Worm (Caenorhabditis elegans) whole organism, mixed stage, embryonic: Measurements from ENCODE around the gene srab-23.

Source experiments
- M03D4.4 ChIP-seq: sonication (generic microtip); optimal IDR thresholded peaks from 2 replicates; lab custom pipeline; 2017; ENCODE audit warnings: mild to moderate bottlenecking, missing genetic modification characterization, missing compliant biosample characterization
- bed-3 ChIP-seq: fragments of 200-800 bp; sonication (Bioruptor generic); optimal IDR thresholded peaks from 3 replicates; lab custom pipeline; 2018; ENCODE audit warnings: mild to moderate bottlenecking, missing genetic modification characterization, moderate library complexity, missing compliant biosample characterization
- blmp-1 ChIP-seq: fragments of 150-350 bp; optimal IDR thresholded peaks from 2 replicates; lab custom pipeline; 2014; ENCODE audit warnings: missing biosample characterization, missing genetic modification characterization
- ces-1 ChIP-seq: fragments of 150-350 bp; optimal IDR thresholded peaks from 2 replicates; lab custom pipeline; 2014; ENCODE audit warnings: missing biosample characterization, missing genetic modification reagents, missing genetic modification characterization
- cnd-1 ChIP-seq: fragments of 200-800 bp; sonication (Bioruptor generic); optimal IDR thresholded peaks from 2 replicates; lab custom pipeline; 2018; ENCODE audit warnings: mild to moderate bottlenecking, missing genetic modification characterization, missing compliant biosample characterization
- drap-1 ChIP-seq: fragments of 200-800 bp; sonication (Bioruptor generic); optimal IDR thresholded peaks from 3 replicates; lab custom pipeline; 2018; ENCODE audit warnings: mild to moderate bottlenecking, missing genetic modification characterization, missing compliant biosample characterization
- elt-1 ChIP-seq: sonication (generic microtip); optimal IDR thresholded peaks from 2 replicates; lab custom pipeline; 2017; ENCODE audit warnings: missing genetic modification characterization, mild to moderate bottlenecking, missing compliant biosample characterization, antibody characterized with exemption, moderate library complexity, borderline replicate concordance; ENCODE audit not compliant: insufficient read depth
- elt-3 ChIP-seq: fragments of 150-350 bp; optimal IDR thresholded peaks from 2 replicates; lab custom pipeline; 2014; ENCODE audit warnings: missing biosample characterization, missing genetic modification characterization
- flh-1 ChIP-seq: fragments of 200-800 bp; sonication (Bioruptor generic); optimal IDR thresholded peaks from 2 replicates; lab custom pipeline; 2018; ENCODE audit warnings: mild to moderate bottlenecking, missing genetic modification characterization, moderate library complexity, missing compliant biosample characterization
- ham-2 ChIP-seq: fragments of 200-800 bp; sonication (Bioruptor generic); optimal IDR thresholded peaks from 2 replicates; lab custom pipeline; 2018; ENCODE audit warnings: mild to moderate bottlenecking, missing genetic modification characterization, missing compliant biosample characterization
- hlh-1 ChIP-seq: fragments of 150-350 bp; optimal IDR thresholded peaks from 2 replicates; lab custom pipeline; 2014; ENCODE audit warnings: missing biosample characterization, missing genetic modification reagents, missing genetic modification characterization
- lin-13 ChIP-seq: fragments of 150-350 bp; optimal IDR thresholded peaks from 2 replicates; lab custom pipeline; 2014; ENCODE audit warnings: missing biosample characterization, missing genetic modification characterization
- lsy-2 ChIP-seq: fragments of 150-350 bp; optimal IDR thresholded peaks from 2 replicates; lab custom pipeline; 2014; ENCODE audit warnings: missing biosample characterization, missing genetic modification characterization
- mab-5 ChIP-seq: fragments of 150-350 bp; optimal IDR thresholded peaks from 2 replicates; lab custom pipeline; 2014; ENCODE audit warnings: missing biosample characterization, missing genetic modification characterization
- mep-1 ChIP-seq: fragments of 150-350 bp; optimal IDR thresholded peaks from 2 replicates; lab custom pipeline; 2017; ENCODE audit warnings: missing biosample characterization, missing genetic modification reagents, missing genetic modification characterization, inconsistent platforms
- mls-2 ChIP-seq: sonication (generic microtip); optimal IDR thresholded peaks from 2 replicates; lab custom pipeline; 2016; ENCODE audit warnings: mild to moderate bottlenecking, missing genetic modification characterization, moderate library complexity, missing compliant biosample characterization
- nhr-2 ChIP-seq: fragments of 150-350 bp; optimal IDR thresholded peaks from 2 replicates; lab custom pipeline; 2014; ENCODE audit warnings: missing biosample characterization, missing genetic modification characterization
- nhr-237 ChIP-seq: fragments of 150-350 bp; optimal IDR thresholded peaks from 2 replicates; lab custom pipeline; 2014; ENCODE audit warnings: missing biosample characterization, missing genetic modification characterization
- nhr-28 ChIP-seq: fragments of 150-350 bp; optimal IDR thresholded peaks from 2 replicates; lab custom pipeline; 2014; ENCODE audit warnings: missing biosample characterization, missing genetic modification characterization
- nhr-76 ChIP-seq: sonication (generic microtip); optimal IDR thresholded peaks from 2 replicates; lab custom pipeline; 2017; ENCODE audit warnings: missing biosample characterization, missing genetic modification characterization
- sem-2 ChIP-seq: fragments of 200-800 bp; sonication (Bioruptor generic); optimal IDR thresholded peaks from 2 replicates; lab custom pipeline; 2018; ENCODE audit warnings: mild to moderate bottlenecking, missing genetic modification characterization, missing compliant biosample characterization
- snpc-4 ChIP-seq: fragments of 150-350 bp; optimal IDR thresholded peaks from 2 replicates; lab custom pipeline; 2014; ENCODE audit warnings: missing biosample characterization, missing genetic modification characterization
- sptf-1 ChIP-seq: sonication (generic microtip); optimal IDR thresholded peaks from 2 replicates; lab custom pipeline; 2017; ENCODE audit warnings: mild to moderate bottlenecking, missing genetic modification characterization, moderate library complexity, missing compliant biosample characterization
- tbx-8 ChIP-seq: fragments of 200-800 bp; sonication (Bioruptor generic); optimal IDR thresholded peaks from 2 replicates; lab custom pipeline; 2018; ENCODE audit warnings: mild to moderate bottlenecking, missing genetic modification characterization, moderate library complexity, missing compliant biosample characterization
- unc-120 ChIP-seq: sonication (generic microtip); optimal IDR thresholded peaks from 2 replicates; lab custom pipeline; 2017; ENCODE audit warnings: missing genetic modification characterization, missing compliant biosample characterization; ENCODE audit not compliant: poor library complexity, severe bottlenecking
- unc-39 ChIP-seq: fragments of 150-350 bp; optimal IDR thresholded peaks from 2 replicates; lab custom pipeline; 2014; ENCODE audit warnings: missing biosample characterization, missing genetic modification characterization
- unc-62 ChIP-seq: fragments of 150-350 bp; optimal IDR thresholded peaks from 2 replicates; lab custom pipeline; 2014; ENCODE audit warnings: missing biosample characterization, missing genetic modification reagents, missing genetic modification characterization
- zip-8 ChIP-seq: fragments of 150-350 bp; optimal IDR thresholded peaks from 2 replicates; lab custom pipeline; 2014; ENCODE audit warnings: missing biosample characterization, missing genetic modification characterization
- ztf-11 ChIP-seq: fragments of 150-350 bp; optimal IDR thresholded peaks from 2 replicates; lab custom pipeline; 2014; ENCODE audit warnings: missing biosample characterization, missing genetic modification characterization

Gene srab-23

DNA sequence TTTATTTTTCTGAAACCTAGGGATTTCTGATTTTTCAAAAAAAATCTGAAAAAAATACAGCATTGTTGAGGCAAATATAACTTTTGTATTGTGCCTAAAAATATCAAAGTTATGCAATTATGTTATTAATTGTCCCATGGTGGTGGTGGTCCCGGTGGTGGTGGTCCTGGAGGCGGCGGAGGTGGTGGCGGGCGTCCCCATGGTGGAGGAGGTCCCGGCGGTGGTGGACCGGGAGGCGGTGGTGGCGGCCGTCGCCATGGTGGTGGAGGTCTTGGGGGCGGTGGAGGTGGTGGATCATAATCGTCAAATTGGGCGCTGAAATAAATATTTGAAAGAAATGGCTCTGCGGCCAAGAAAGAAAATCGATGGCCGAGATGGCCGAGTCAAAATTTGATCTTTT lies 15.3 kb upstream of the srab-23 start:
- no peak for TF ChIP-seq elt-3 (tag; lab: Kevin White, UChicago)
- TF ChIP-seq nhr-2 (tag; lab: Kevin White, UChicago), result no peak
- TF ChIP-seq ces-1, result no peak
- TF ChIP-seq unc-39 (tag; lab: Kevin White, UChicago), result no peak
- TF ChIP-seq blmp-1, result no peak
- TF ChIP-seq nhr-237 (tag; lab: Kevin White, UChicago), result no peak

DNA sequence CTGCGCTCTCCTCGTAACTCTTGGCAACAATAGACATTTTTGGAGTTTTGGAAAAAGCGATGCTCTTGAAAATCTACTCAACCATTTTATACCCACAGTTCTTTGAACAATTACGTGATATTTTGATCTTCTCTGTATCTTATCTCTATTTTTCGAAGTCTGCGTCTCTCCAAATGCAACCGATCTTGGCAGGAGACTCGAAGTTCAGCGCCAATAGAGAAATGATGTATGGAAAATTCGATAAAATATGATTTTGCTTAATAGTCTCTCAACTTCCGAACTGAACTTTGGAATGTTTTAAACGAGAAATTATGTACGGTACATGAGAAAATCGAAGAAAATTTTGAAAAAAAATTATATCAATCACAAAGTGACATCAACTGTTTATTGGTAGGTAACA lies 14.7 kb upstream of the srab-23 start, which contains the start of gene comt-4:
comt-4 (minus strand) TSS at position 50 of the 400 bp plus-strand sequence.
- TF ChIP-seq elt-3 (tag; lab: Kevin White, UChicago) (no peak), zip-8 (tag; lab: Kevin White, UChicago) (no peak), elt-1 (tag; lab: Kevin White, UChicago) (no peak), lin-13 (tag; lab: Kevin White, UChicago) (no peak), ztf-11 (tag; lab: Kevin White, UChicago) (no peak)
- TF ChIP-seq, all 35 proteins: peak for 0

DNA sequence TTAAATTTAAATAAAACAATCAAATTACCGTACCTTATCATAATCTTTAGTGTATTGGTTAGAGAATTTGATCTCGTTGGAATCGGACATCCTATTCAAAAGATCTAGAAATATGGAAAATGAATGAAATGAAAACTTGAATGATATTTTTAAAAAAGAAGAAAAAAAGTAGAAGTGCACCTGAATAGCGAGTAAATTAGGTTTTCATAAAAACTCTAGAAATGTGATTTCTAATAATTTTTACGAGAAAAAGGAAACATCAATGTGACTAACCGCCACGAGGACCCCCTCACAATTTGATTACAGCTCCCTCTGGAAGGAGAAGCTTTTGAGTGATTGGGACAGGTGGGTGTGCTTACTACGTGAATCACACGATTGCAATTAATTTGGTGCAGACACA lies 10.5 kb upstream of the srab-23 start, which contains the start of gene Y40B10A.5:
Y40B10A.5 (minus strand) TSS at position 101 of the 400 bp plus-strand sequence.
- TF ChIP-seq mab-5, result no peak
- TF ChIP-seq lin-13 (tag; lab: Kevin White, UChicago), result no peak
- no peak for TF ChIP-seq sptf-1 (tag; lab: Kevin White, UChicago)
- TF ChIP-seq flh-1, result no peak
- no peak for TF ChIP-seq tbx-8 (GFP tag; lab: Kevin White, UChicago)
- TF ChIP-seq M03D4.4 (tag; lab: Kevin White, UChicago), result no peak
- no peak for TF ChIP-seq mls-2
- no peak for TF ChIP-seq snpc-4
- TF ChIP-seq drap-1 (GFP tag; lab: Kevin White, UChicago), result no peak
- TF ChIP-seq mep-1 (tag; lab: Kevin White, UChicago), result no peak
- no peak for TF ChIP-seq unc-120 (tag; lab: Kevin White, UChicago)

- TF ChIP-seq nhr-76 (tag; lab: Kevin White, UChicago) (no peak), mep-1 (tag; lab: Kevin White, UChicago) (no peak), lin-13 (tag; lab: Kevin White, UChicago) (no peak), drap-1 (GFP tag; lab: Kevin White, UChicago) (no peak), cnd-1 (no peak), bed-3 (GFP tag; lab: Kevin White, UChicago) (no peak), nhr-28 (tag; lab: Kevin White, UChicago) (no peak), ztf-11 (tag; lab: Kevin White, UChicago) (no peak), hlh-1 (no peak)
Observed at ce11 chrV:2031454-2031853, 4.0 kb downstream of the srab-23 start, which contains the start of gene hil-6. Gene hil-6, minus strand, starts transcription at chrV:2031554.

DNA sequence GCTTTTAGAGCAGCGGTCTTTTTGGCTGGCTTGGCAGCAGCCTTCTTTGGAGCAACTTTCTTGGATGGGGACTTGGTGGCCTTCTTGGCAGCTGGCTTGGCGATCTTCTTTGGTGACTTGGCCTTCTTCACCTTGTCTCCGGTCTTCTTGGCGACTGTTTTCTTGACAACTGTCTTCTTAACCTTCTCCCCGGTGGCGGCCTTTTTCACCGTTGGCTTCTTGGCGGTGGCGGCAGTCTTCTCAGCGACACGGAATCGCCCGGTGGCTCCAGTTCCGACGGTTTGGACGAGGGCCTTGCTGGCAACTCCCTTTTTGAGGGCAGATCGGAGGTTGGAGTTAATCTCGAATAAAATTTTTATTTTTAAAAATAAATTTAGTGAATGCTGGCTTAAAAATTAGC lies 4.8 kb downstream of the srab-23 start:
- TF ChIP-seq tbx-8 (GFP tag; lab: Kevin White, UChicago) (no peak), nhr-237 (tag; lab: Kevin White, UChicago) (no peak), M03D4.4 (tag; lab: Kevin White, UChicago) (no peak), zip-8 (tag; lab: Kevin White, UChicago) (no peak), unc-62 (GFP tag; lab: Kevin White, UChicago) (no peak), sem-2 (GFP tag; lab: Kevin White, UChicago) (no peak), ham-2 (GFP tag; lab: Kevin White, UChicago) (no peak), nhr-76 (tag; lab: Kevin White, UChicago) (no peak), snpc-4 (no peak), mls-2 (no peak), sptf-1 (tag; lab: Kevin White, UChicago) (no peak), bed-3 (GFP tag; lab: Kevin White, UChicago) (no peak), unc-120 (tag; lab: Kevin White, UChicago) (no peak), mab-5 (no peak), ztf-11 (tag; lab: Kevin White, UChicago) (no peak), ces-1 (no peak)

DNA sequence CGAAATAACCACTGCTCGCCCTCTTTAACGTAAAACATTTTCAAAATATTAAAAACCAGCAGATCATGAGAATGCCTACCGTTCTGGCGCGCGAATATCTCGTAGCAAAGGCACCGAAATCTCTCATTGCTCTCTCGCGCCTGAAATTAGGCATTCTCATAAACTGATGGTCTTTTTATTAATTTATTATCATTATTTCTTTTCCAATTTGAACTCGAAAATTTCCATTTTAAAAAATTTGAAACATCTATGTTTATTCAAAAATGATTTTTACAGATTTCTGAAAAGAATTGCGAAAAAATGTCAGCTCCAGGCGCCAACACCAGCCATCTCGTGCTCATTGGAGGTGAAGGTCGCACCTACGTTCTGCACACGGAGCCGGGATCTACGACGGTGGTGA lies 5.6 kb downstream of the srab-23 start, which contains the start of gene F59A7.12:
F59A7.12 (plus strand) TSS at position 301 of the 400 bp plus-strand sequence.
- TF ChIP-seq flh-1 (no peak), hlh-1 (no peak), lsy-2 (tag; lab: Kevin White, UChicago) (no peak)
